Fruit fly (Drosophila melanogaster): ENCODE data around the gene NijA.

- no peak for TF ChIP-seq Hr39 (GFP tag; optimal IDR thresholded peaks at IDR 0.05)
- peak; percentile 20 for TF ChIP-seq Eip93F (GFP tag; optimal IDR thresholded peaks at IDR 0.05)
- TF ChIP-seq CG8119 (GFP tag; IDR thresholded peaks at IDR 0.05), result peak; percentile 81
- TF ChIP-seq Ets96B (tag; optimal IDR thresholded peaks at IDR 0.05), result peak; percentile 84
- TF ChIP-seq acj6 (GFP tag; optimal IDR thresholded peaks at IDR 0.05), result peak; percentile 53
Observed at dm6 chr3L:10696635-10697412, at the start of gene NijA.
